Worm (Caenorhabditis elegans) whole organism, midembryonic: Measurements from ENCODE around the gene dhs-29.
A peak's percentile ranks its signal among the peaks of the same experiment; 100 is the strongest.

Experiments used
- T22C8.4 ChIP-seq: fragments of 200-800 bp; sonication (Bioruptor generic); IDR thresholded peaks from 2 replicates; pipeline ENCODE4 v1.3.6; 2022; ENCODE audit warnings: missing genetic modification characterization, missing compliant biosample characterization
- flt-1 ChIP-seq: fragments of 200-800 bp; sonication (Bioruptor generic); IDR thresholded peaks from 2 replicates; pipeline ENCODE4 v1.3.6; 2022; ENCODE audit warnings: missing genetic modification characterization, missing compliant biosample characterization
- klf-2 ChIP-seq: fragments of 200-800 bp; sonication (Bioruptor generic); conservative IDR thresholded peaks from 2 replicates; pipeline ENCODE4 v1.3.6; 2022; ENCODE audit warnings: missing genetic modification reagents, missing genetic modification characterization, missing compliant biosample characterization
- med-1 ChIP-seq: sonication (generic microtip); optimal IDR thresholded peaks from 2 replicates; lab custom pipeline; 2017; ENCODE audit warnings: missing genetic modification characterization, mild to moderate bottlenecking, missing compliant biosample characterization, antibody characterized with exemption, missing genetic modification reagents; ENCODE audit not compliant: insufficient read depth
- ref-1 ChIP-seq: fragments of 200-800 bp; sonication (Bioruptor generic); conservative IDR thresholded peaks from 2 replicates; pipeline ENCODE4 v1.3.6; 2022; ENCODE audit warnings: missing genetic modification reagents, missing genetic modification characterization, missing compliant biosample characterization
- ztf-23 ChIP-seq: fragments of 200-800 bp; sonication (Bioruptor generic); IDR thresholded peaks from 2 replicates; pipeline ENCODE4 v1.3.6; 2022; ENCODE audit warnings: missing genetic modification reagents, missing genetic modification characterization, missing compliant biosample characterization
- ztf-29 ChIP-seq: fragments of 200-800 bp; sonication (Bioruptor generic); IDR thresholded peaks from 2 replicates; pipeline ENCODE4 v1.3.6; 2022; ENCODE audit warnings: missing genetic modification reagents, missing genetic modification characterization, missing compliant biosample characterization

- TF ChIP-seq ztf-29 (GFP tag; lab: Robert Waterston, UW): no peak
- peak; percentile 48; the same call in 1 of the 2 replicates for TF ChIP-seq T22C8.4 (GFP tag; lab: Robert Waterston, UW)
- no peak for TF ChIP-seq flt-1 (GFP tag; lab: Robert Waterston, UW)
- TF ChIP-seq ztf-23 (GFP tag; lab: Robert Waterston, UW): no peak
- no peak for TF ChIP-seq med-1
- TF ChIP-seq ref-1 (GFP tag; lab: Robert Waterston, UW): no peak
- TF ChIP-seq klf-2 (GFP tag; lab: Robert Waterston, UW): no peak
These were observed 17.5 kb upstream of the dhs-29 start, which contains the start of gene unc-18 for ce11 chrX:7681965-7682946.
